Fruit fly (Drosophila melanogaster) whole organism, embryonic: ENCODE data around the gene CG5966.

ENCODE experiments used
- B-H2 ChIP-seq: fragments of 200-800 bp; sonication (Bioruptor generic); optimal IDR thresholded peaks from 2 replicates; lab custom pipeline; 2018; ENCODE audit warnings: missing biosample characterization, mild to moderate bottlenecking, missing genetic modification characterization
- BEAF-32 ChIP-seq: fragments of 200-800 bp; sonication (Bioruptor generic); optimal IDR thresholded peaks from 3 replicates; lab custom pipeline; 2017; ENCODE audit warnings: missing biosample characterization, missing genetic modification characterization, mild to moderate bottlenecking, moderate library complexity, missing genetic modification reagents
- Bdp1 ChIP-seq: fragments of 200-800 bp; sonication (Bioruptor generic); optimal IDR thresholded peaks from 3 replicates; lab custom pipeline; 2016; ENCODE audit warnings: missing biosample characterization, missing genetic modification characterization
- CG10267 ChIP-seq: fragments of 200-800 bp; sonication (Bioruptor generic); optimal IDR thresholded peaks from 2 replicates; lab custom pipeline; 2018; ENCODE audit warnings: missing biosample characterization, mild to moderate bottlenecking, missing genetic modification characterization, moderate library complexity
- CG11696 ChIP-seq: fragments of 200-800 bp; sonication (Bioruptor generic); IDR thresholded peaks from 2 replicates; pipeline ENCODE4 v1.3.6; 2022; ENCODE audit warnings: missing biosample characterization, missing genetic modification characterization
- CG12219 ChIP-seq: fragments of 200-800 bp; sonication (Bioruptor generic); optimal IDR thresholded peaks from 3 replicates; lab custom pipeline; 2018; ENCODE audit warnings: missing biosample characterization, mild to moderate bottlenecking, missing genetic modification characterization
- CG12236 ChIP-seq: fragments of 200-800 bp; sonication (Bioruptor generic); optimal IDR thresholded peaks from 2 replicates; lab custom pipeline; 2016; ENCODE audit warnings: missing biosample characterization, missing genetic modification characterization
- CG12391 ChIP-seq: fragments of 200-800 bp; sonication (Bioruptor generic); optimal IDR thresholded peaks from 3 replicates; lab custom pipeline; 2018; ENCODE audit warnings: missing biosample characterization, mild to moderate bottlenecking, missing genetic modification characterization, moderate library complexity
- CG12744 ChIP-seq: fragments of 200-800 bp; sonication (Bioruptor generic); optimal IDR thresholded peaks from 2 replicates; lab custom pipeline; 2016; ENCODE audit warnings: missing biosample characterization, missing genetic modification characterization
- CG17186 ChIP-seq: fragments of 200-800 bp; sonication (Bioruptor generic); optimal IDR thresholded peaks from 3 replicates; lab custom pipeline; 2017; ENCODE audit warnings: missing biosample characterization, missing genetic modification reagents, missing genetic modification characterization
- CG18599 ChIP-seq: fragments of 200-800 bp; sonication (Bioruptor generic); optimal IDR thresholded peaks from 3 replicates; lab custom pipeline; 2017; ENCODE audit warnings: missing biosample characterization, missing genetic modification characterization, mild to moderate bottlenecking, moderate library complexity, missing genetic modification reagents
- CG31365 ChIP-seq: fragments of 200-800 bp; sonication (Bioruptor generic); optimal IDR thresholded peaks from 2 replicates; lab custom pipeline; 2018; ENCODE audit warnings: missing biosample characterization, mild to moderate bottlenecking, missing genetic modification characterization
- CG33213 ChIP-seq: fragments of 200-800 bp; sonication (Bioruptor generic); optimal IDR thresholded peaks from 3 replicates; lab custom pipeline; 2016; ENCODE audit warnings: missing biosample characterization, missing genetic modification characterization
- CG3847 ChIP-seq: fragments of 200-800 bp; sonication (Bioruptor generic); IDR thresholded peaks from 2 replicates; pipeline ENCODE4 v1.3.6; 2022; ENCODE audit warnings: missing biosample characterization, missing genetic modification characterization
- CG4820 ChIP-seq: fragments of 200-800 bp; sonication (Bioruptor generic); optimal IDR thresholded peaks from 3 replicates; lab custom pipeline; 2016; ENCODE audit warnings: missing biosample characterization, missing genetic modification characterization
- CG5245 ChIP-seq: fragments of 200-800 bp; sonication (Bioruptor generic); optimal IDR thresholded peaks from 3 replicates; lab custom pipeline; 2016; ENCODE audit warnings: missing biosample characterization, missing genetic modification characterization
- CG6689 ChIP-seq: fragments of 200-800 bp; sonication (Bioruptor generic); IDR thresholded peaks from 2 replicates; pipeline ENCODE4 v1.3.6; 2022; ENCODE audit warnings: missing biosample characterization, missing genetic modification characterization
- CG9797 ChIP-seq: fragments of 200-800 bp; sonication (Bioruptor generic); optimal IDR thresholded peaks from 3 replicates; lab custom pipeline; 2018; ENCODE audit warnings: missing biosample characterization, mild to moderate bottlenecking, missing genetic modification characterization
- CG9876 ChIP-seq: fragments of 200-800 bp; sonication (Bioruptor generic); optimal IDR thresholded peaks from 2 replicates; lab custom pipeline; 2016; ENCODE audit warnings: missing biosample characterization, missing genetic modification characterization
- CoRest ChIP-seq: fragments of 200-800 bp; sonication (Bioruptor generic); optimal IDR thresholded peaks from 3 replicates; lab custom pipeline; 2018; ENCODE audit warnings: missing biosample characterization, mild to moderate bottlenecking, missing genetic modification characterization, moderate library complexity
- H2.0 ChIP-seq: fragments of 200-800 bp; sonication (Bioruptor generic); IDR thresholded peaks from 2 replicates; pipeline ENCODE4 v1.3.6; 2022; ENCODE audit warnings: missing biosample characterization, missing genetic modification characterization
- Lpt ChIP-seq: fragments of >200 bp; optimal IDR thresholded peaks from 2 replicates; lab custom pipeline; 2018; ENCODE audit warnings: missing biosample characterization, missing genetic modification characterization
- MESR4 ChIP-seq: fragments of 200-800 bp; sonication (Bioruptor generic); optimal IDR thresholded peaks from 2 replicates; lab custom pipeline; 2018; ENCODE audit warnings: missing biosample characterization, mild to moderate bottlenecking, missing genetic modification characterization, moderate library complexity
- Max ChIP-seq: fragments of 200-800 bp; sonication (Bioruptor generic); optimal IDR thresholded peaks from 2 replicates; lab custom pipeline; 2016; ENCODE audit warnings: missing biosample characterization, mild to moderate bottlenecking, missing genetic modification characterization
- Meics ChIP-seq: fragments of 200-800 bp; sonication (Bioruptor generic); optimal IDR thresholded peaks from 2 replicates; lab custom pipeline; 2017; ENCODE audit warnings: missing biosample characterization, mild to moderate bottlenecking, missing genetic modification characterization
- Mes4 ChIP-seq: fragments of 200-800 bp; sonication (Bioruptor generic); optimal IDR thresholded peaks from 2 replicates; lab custom pipeline; 2016; ENCODE audit warnings: missing biosample characterization, missing genetic modification characterization
- NC2α ChIP-seq: fragments of 200-800 bp; sonication (Bioruptor generic); optimal IDR thresholded peaks from 2 replicates; lab custom pipeline; 2016; ENCODE audit warnings: missing biosample characterization, missing genetic modification characterization
- Opbp ChIP-seq: fragments of 200-800 bp; sonication (Bioruptor generic); IDR thresholded peaks from 3 replicates; pipeline ENCODE4 v1.3.6; 2022; ENCODE audit warnings: missing biosample characterization, missing genetic modification characterization; ENCODE audit not compliant: partially characterized antibody
- Ptx1 ChIP-seq: fragments of 200-800 bp; sonication (Bioruptor generic); IDR thresholded peaks from 2 replicates; pipeline ENCODE4 v1.3.6; 2022; ENCODE audit warnings: missing biosample characterization, missing genetic modification characterization
- Sin3A ChIP-seq: fragments of >200 bp; optimal IDR thresholded peaks from 2 replicates; lab custom pipeline; 2018
- Stat92E ChIP-seq, 3 experiments: fragments of >200 bp in 2 of 3; fragments of 200-800 bp in 1 of 3; sonication (Bioruptor generic) in 1 of 3; optimal IDR thresholded peaks; 2 replicates each; lab custom pipeline; 2017 to 2019; ENCODE audit warnings: missing biosample characterization in 3 of 3, missing genetic modification characterization in 3 of 3, mild to moderate bottlenecking in 1 of 3, moderate library complexity in 1 of 3
- Taf1 ChIP-seq: fragments of 200-800 bp; sonication (Bioruptor generic); IDR thresholded peaks from 2 replicates; pipeline ENCODE4 v1.3.6; 2022; ENCODE audit warnings: missing biosample characterization, missing genetic modification characterization
- Tbp ChIP-seq: fragments of >200 bp; optimal IDR thresholded peaks from 2 replicates; lab custom pipeline; 2018; ENCODE audit warnings: missing biosample characterization, missing genetic modification characterization
- Xbp1 ChIP-seq: fragments of 200-800 bp; sonication (Bioruptor generic); optimal IDR thresholded peaks from 3 replicates; lab custom pipeline; 2016; ENCODE audit warnings: missing biosample characterization, mild to moderate bottlenecking, missing genetic modification characterization
- cas ChIP-seq: fragments of 200-800 bp; sonication (Bioruptor generic); IDR thresholded peaks from 2 replicates; pipeline ENCODE4 v1.3.6; 2022; ENCODE audit warnings: missing biosample characterization, missing genetic modification characterization
- cg ChIP-seq: fragments of 200-800 bp; sonication (Bioruptor generic); optimal IDR thresholded peaks from 3 replicates; lab custom pipeline; 2019; ENCODE audit warnings: missing biosample characterization, mild to moderate bottlenecking, missing genetic modification characterization, moderate library complexity
- ci ChIP-seq: fragments of 200-800 bp; sonication (Bioruptor generic); IDR thresholded peaks from 3 replicates; pipeline ENCODE4 v1.3.6; 2022; ENCODE audit warnings: missing biosample characterization, missing genetic modification characterization
- dan ChIP-seq: fragments of 200-800 bp; sonication (Bioruptor generic); IDR thresholded peaks from 2 replicates; pipeline ENCODE4 v1.3.6; 2022; ENCODE audit warnings: missing biosample characterization, missing genetic modification characterization
- exex ChIP-seq: fragments of 200-800 bp; sonication (Bioruptor generic); optimal IDR thresholded peaks from 4 replicates; lab custom pipeline; 2018; ENCODE audit warnings: missing biosample characterization, mild to moderate bottlenecking, missing genetic modification characterization, moderate library complexity
- eyg ChIP-seq: fragments of 200-800 bp; sonication (Bioruptor generic); optimal IDR thresholded peaks from 3 replicates; lab custom pipeline; 2016; ENCODE audit warnings: missing biosample characterization, missing genetic modification characterization
- fd96Cb ChIP-seq: fragments of 200-800 bp; sonication (Bioruptor generic); optimal IDR thresholded peaks from 2 replicates; lab custom pipeline; 2018; ENCODE audit warnings: missing biosample characterization, mild to moderate bottlenecking, missing genetic modification characterization, moderate library complexity
- gro ChIP-seq: fragments of 200-800 bp; sonication (Bioruptor generic); optimal IDR thresholded peaks from 2 replicates; lab custom pipeline; 2016; ENCODE audit warnings: missing biosample characterization, missing genetic modification characterization
- gt ChIP-seq: fragments of 200-800 bp; sonication (Bioruptor generic); IDR thresholded peaks from 2 replicates; pipeline ENCODE4 v1.3.6; 2022; ENCODE audit warnings: missing biosample characterization, missing genetic modification characterization
- knrl ChIP-seq: fragments of 200-800 bp; sonication (Bioruptor generic); IDR thresholded peaks from 3 replicates; pipeline ENCODE4 v1.3.6; 2022; ENCODE audit warnings: missing biosample characterization, missing genetic modification characterization; ENCODE audit not compliant: partially characterized antibody
- otp ChIP-seq: fragments of 200-800 bp; sonication (Bioruptor generic); IDR thresholded peaks from 3 replicates; pipeline ENCODE4, ENCODE4 v1.3.6; 2022; ENCODE audit warnings: missing biosample characterization, missing genetic modification characterization
- psq ChIP-seq: fragments of 200-800 bp; sonication (Bioruptor generic); optimal IDR thresholded peaks from 2 replicates; lab custom pipeline; 2017; ENCODE audit warnings: missing biosample characterization, missing genetic modification characterization
- run ChIP-seq: fragments of 200-800 bp; sonication (Bioruptor generic); optimal IDR thresholded peaks from 3 replicates; lab custom pipeline; 2018; ENCODE audit warnings: missing biosample characterization, mild to moderate bottlenecking, missing genetic modification characterization
- sisA ChIP-seq: fragments of 200-800 bp; sonication (Bioruptor generic); IDR thresholded peaks from 2 replicates; pipeline ENCODE4 v1.3.6; 2022; ENCODE audit warnings: missing biosample characterization, missing genetic modification characterization
- slbo ChIP-seq: fragments of 200-800 bp; sonication (Bioruptor generic); IDR thresholded peaks from 2 replicates; pipeline ENCODE4 v1.3.6; 2022; ENCODE audit warnings: missing biosample characterization, missing genetic modification characterization
- sqz ChIP-seq: fragments of 200-800 bp; sonication (Bioruptor generic); optimal IDR thresholded peaks from 3 replicates; lab custom pipeline; 2018; ENCODE audit warnings: missing biosample characterization, mild to moderate bottlenecking, missing genetic modification characterization

Gene CG5966

DNA sequence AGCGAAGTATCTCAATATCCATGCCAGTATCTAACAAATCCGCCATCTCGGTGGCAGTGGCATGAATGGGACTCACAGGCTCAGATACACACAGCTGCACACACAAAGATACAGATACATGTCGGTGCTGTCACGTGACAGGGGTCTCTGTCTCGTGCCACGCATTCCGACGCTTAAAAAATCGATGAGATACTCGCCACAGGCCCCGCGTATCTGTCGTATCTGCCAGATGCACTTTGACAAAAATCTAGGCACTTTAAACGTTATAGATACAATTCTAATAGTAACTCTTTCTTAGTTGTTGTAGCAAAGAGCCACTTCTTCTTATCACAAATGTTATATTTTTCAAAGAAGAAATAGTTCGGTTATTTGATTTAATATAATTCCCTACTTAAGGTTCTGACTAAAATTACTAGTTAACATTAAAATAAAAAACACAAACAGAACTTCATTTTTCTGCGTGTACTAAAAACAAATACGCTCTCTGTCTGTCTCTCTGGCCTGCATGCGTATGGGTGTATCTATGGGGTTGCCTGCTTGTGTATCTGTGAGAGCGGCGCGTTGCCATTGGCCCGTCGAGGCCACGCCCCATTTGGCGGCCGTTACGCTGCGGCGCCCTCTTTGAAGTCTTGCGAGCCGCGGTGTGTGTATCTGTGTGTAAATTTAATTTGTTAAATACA lies 12.3 kb downstream of the CG5966 start, which contains the start of gene CG4766 (continued):
- TF ChIP-seq ci (GFP tag; lab: Robert Waterston, UW) (peak; percentile 86), Ptx1 (GFP tag; lab: Robert Waterston, UW) (peak; percentile 84), CG3847 (GFP tag; lab: Robert Waterston, UW) (peak; percentile 79), cg (peak; percentile 93), CG5245 (GFP tag; lab: Kevin White, UChicago) (peak; percentile 74), sisA (GFP tag; lab: Robert Waterston, UW) (peak; percentile 79), Tbp (GFP tag; lab: Kevin White, UChicago) (no peak), CG12391 (tag; lab: Kevin White, UChicago) (peak; percentile 90), CoRest (tag; lab: Kevin White, UChicago) (peak; percentile 90), BEAF-32 (GFP tag; lab: Kevin White, UChicago) (peak; percentile 3), Max (GFP tag; lab: Kevin White, UChicago) (peak; percentile 77), CG12236 (GFP tag; lab: Kevin White, UChicago) (peak; percentile 76), psq (GFP tag; lab: Kevin White, UChicago) (peak; percentile 44), Sin3A (no peak), sqz (peak; percentile 85), CG11696 (GFP tag; lab: Robert Waterston, UW) (peak; percentile 34; the same call in 1 of the 2 replicates), Opbp (GFP tag; lab: Robert Waterston, UW) (no peak), MESR4 (GFP tag; lab: Kevin White, UChicago) (peak; percentile 5), Lpt (GFP tag; lab: Kevin White, UChicago) (no peak), CG17186 (GFP tag; lab: Kevin White, UChicago) (peak; percentile 53), CG9797 (GFP tag; lab: Kevin White, UChicago) (no peak), CG12219 (peak; percentile 74), otp (GFP tag; lab: Robert Waterston, UW) (peak; percentile 75), Mes4 (peak; percentile 81), CG10267 (tag; lab: Kevin White, UChicago) (peak; percentile 87), gro (GFP tag; lab: Kevin White, UChicago) (peak; percentile 46), CG18599 (GFP tag; lab: Kevin White, UChicago) (peak; percentile 88), knrl (GFP tag; lab: Robert Waterston, UW) (no peak), CG4820 (peak; percentile 79), NC2α (GFP tag; lab: Kevin White, UChicago) (peak; percentile 58), Xbp1 (peak; percentile 84), Bdp1 (GFP tag; lab: Kevin White, UChicago) (peak; percentile 74), slbo (GFP tag; lab: Robert Waterston, UW) (peak; percentile 80), dan (GFP tag; lab: Robert Waterston, UW) (no peak), exex (tag; lab: Kevin White, UChicago) (peak; percentile 25), CG6689 (GFP tag; lab: Robert Waterston, UW) (peak; percentile 77), CG33213 (GFP tag; lab: Kevin White, UChicago) (peak; percentile 51), CG12744 (GFP tag; lab: Kevin White, UChicago) (peak; percentile 59), eyg (GFP tag; lab: Kevin White, UChicago) (peak; percentile 67), cas (no peak), Taf1 (peak; percentile 37; the same call in 1 of the 2 replicates), run (tag; lab: Kevin White, UChicago) (peak; percentile 65), Stat92E (GFP tag; optimal IDR thresholded peaks at IDR 0.05; lab: Kevin White, UChicago) (peak in 1 of 3 experiments; percentile 48), fd96Cb (tag; lab: Kevin White, UChicago) (peak; percentile 85), B-H2 (peak; percentile 47), CG31365 (peak; percentile 12), CG9876 (GFP tag; lab: Kevin White, UChicago) (peak; percentile 62), Meics (GFP tag; lab: Kevin White, UChicago) (peak; percentile 78), gt (peak; percentile 48; the same call in 1 of the 2 replicates), H2.0 (peak; percentile 74)
